Worm (Caenorhabditis elegans): Measurements from ENCODE around the gene Y43B11AR.3.

Gene Y43B11AR.3

ce11 chrIV:7049672-7050206 is 33.8 kb downstream of the Y43B11AR.3 start, which contains the start of gene nhr-105 (continued):
- TF ChIP-seq nhr-25 (tag; optimal IDR thresholded peaks at IDR 0.05; ENCODE audit: borderline replicate concordance, insufficient read depth) (peak; percentile 46), aly-2 (tag; optimal IDR thresholded peaks at IDR 0.05) (no peak), mdl-1 (tag; optimal IDR thresholded peaks at IDR 0.05) (peak in 1 of 2 experiments; percentile 59), F49E8.2 (tag; optimal IDR thresholded peaks at IDR 0.05; ENCODE audit: borderline replicate concordance) (no peak), arid-1 (GFP tag; conservative IDR thresholded peaks at IDR 0.05) (no peak; the same call in 1 of the 2 replicates), nhr-41 (GFP tag; IDR thresholded peaks at IDR 0.05) (no peak), nhr-11 (tag; optimal IDR thresholded peaks at IDR 0.05) (peak; percentile 27), Y48G9A.11 (GFP tag; IDR thresholded peaks at IDR 0.05) (no peak)

ce11 chrIV:7048637-7049245 is 34.8 kb downstream of the Y43B11AR.3 start:
- TF ChIP-seq aha-1 (tag) (peak; percentile 54), arid-1 (GFP tag; conservative IDR thresholded peaks at IDR 0.05) (no peak), daf-16 (GFP tag; optimal IDR thresholded peaks at IDR 0.05) (no peak), daf-16 (tag; optimal IDR thresholded peaks at IDR 0.05) (peak; percentile 71), dve-1 (tag; optimal IDR thresholded peaks at IDR 0.05; ENCODE audit: insufficient read depth) (peak; percentile 87), dmd-6 (GFP tag; IDR thresholded peaks at IDR 0.05) (peak; percentile 49), gei-8 (GFP tag; optimal IDR thresholded peaks at IDR 0.05) (no peak), nhr-11 (tag; optimal IDR thresholded peaks at IDR 0.05) (no peak), hlh-11 (tag; optimal IDR thresholded peaks at IDR 0.05) (peak; percentile 66), zfp-2 (tag; optimal IDR thresholded peaks at IDR 0.05) (no peak), F37D6.2 (tag; optimal IDR thresholded peaks at IDR 0.05) (no peak), egl-27 (tag; optimal IDR thresholded peaks at IDR 0.05) (no peak), mxl-2 (GFP tag; conservative IDR thresholded peaks at IDR 0.05) (no peak), F44E2.7 (GFP tag; IDR thresholded peaks at IDR 0.05) (no peak), dmd-8 (GFP tag; IDR thresholded peaks at IDR 0.05) (no peak), D1046.2 (GFP tag; IDR thresholded peaks at IDR 0.05) (no peak), nhr-42 (GFP tag; IDR thresholded peaks at IDR 0.05) (no peak), nhr-77 (tag; optimal IDR thresholded peaks at IDR 0.05) (peak; percentile 30), nhr-28 (tag; optimal IDR thresholded peaks at IDR 0.05) (peak; percentile 25), zfp-3 (GFP tag; conservative IDR thresholded peaks at IDR 0.05) (0 out of 2 replicates have a peak, but pooled peaks have one; percentile 20), hlh-30 (tag; optimal IDR thresholded peaks at IDR 0.05; ENCODE audit: insufficient read depth) (peak; percentile 34), lin-39 (tag; optimal IDR thresholded peaks at IDR 0.05) (no peak), nhr-102 (tag; optimal IDR thresholded peaks at IDR 0.05) (no peak), R02D3.7 (tag; optimal IDR thresholded peaks at IDR 0.05) (no peak), F49E8.2 (tag; optimal IDR thresholded peaks at IDR 0.05; ENCODE audit: borderline replicate concordance) (no peak), mdt-29 (GFP tag; IDR thresholded peaks at IDR 0.05) (peak; percentile 71; the same call in 1 of the 2 replicates), nhr-10 (tag; optimal IDR thresholded peaks at IDR 0.05) (no peak), nhr-48 (tag; optimal IDR thresholded peaks at IDR 0.05) (peak; percentile 15), nhr-6 (tag; optimal IDR thresholded peaks at IDR 0.05) (no peak), Y75B8A.6 (GFP tag; IDR thresholded peaks at IDR 0.05) (no peak), unc-62 (GFP tag; optimal IDR thresholded peaks at IDR 0.05 in 1 of 2) (peak in 1 of 2 experiments; percentile 33), unc-62 (tag; optimal IDR thresholded peaks at IDR 0.05) (no peak), ceh-32 (tag; optimal IDR thresholded peaks at IDR 0.05; ENCODE audit: poor library complexity) (no peak), lin-1 (GFP tag; IDR thresholded peaks at IDR 0.05) (no peak)

Measured in whole organism, L4 larva.